Worm (Caenorhabditis elegans): ENCODE measurements around the gene ctsa-3.1.

Gene ctsa-3.1

ce11 chrII:7186117-7186516, 46.5 kb upstream of the ctsa-3.1 start:
- TF ChIP-seq xnd-1 (tag; optimal IDR thresholded peaks at IDR 0.05) (no peak), efl-1 (GFP tag; optimal IDR thresholded peaks at IDR 0.05) (no peak), nfya-2 (GFP tag; IDR thresholded peaks at IDR 0.05) (no peak), ceh-27 (GFP tag; optimal IDR thresholded peaks at IDR 0.05) (no peak), nhr-90 (tag; optimal IDR thresholded peaks at IDR 0.05) (no peak), rcor-1 (GFP tag; IDR thresholded peaks at IDR 0.05) (no peak), ets-4 (GFP tag; optimal IDR thresholded peaks at IDR 0.05) (no peak), egrh-3 (GFP tag; IDR thresholded peaks at IDR 0.05) (no peak), B0019.2 (GFP tag; conservative IDR thresholded peaks at IDR 0.05) (no peak), pha-4 (tag; optimal IDR thresholded peaks at IDR 0.05) (no peak), B0035.1 (tag; optimal IDR thresholded peaks at IDR 0.05) (no peak), Y67H2A.10 (GFP tag; conservative IDR thresholded peaks at IDR 0.05) (no peak), chd-7 (tag; optimal IDR thresholded peaks at IDR 0.05) (no peak), F57A8.1 (GFP tag; optimal IDR thresholded peaks at IDR 0.05) (no peak), cebp-1 (GFP tag; IDR thresholded peaks at IDR 0.05) (no peak), cebp-1 (tag; optimal IDR thresholded peaks at IDR 0.05) (no peak), let-526 (GFP tag; IDR thresholded peaks at IDR 0.05) (no peak)

DNA sequence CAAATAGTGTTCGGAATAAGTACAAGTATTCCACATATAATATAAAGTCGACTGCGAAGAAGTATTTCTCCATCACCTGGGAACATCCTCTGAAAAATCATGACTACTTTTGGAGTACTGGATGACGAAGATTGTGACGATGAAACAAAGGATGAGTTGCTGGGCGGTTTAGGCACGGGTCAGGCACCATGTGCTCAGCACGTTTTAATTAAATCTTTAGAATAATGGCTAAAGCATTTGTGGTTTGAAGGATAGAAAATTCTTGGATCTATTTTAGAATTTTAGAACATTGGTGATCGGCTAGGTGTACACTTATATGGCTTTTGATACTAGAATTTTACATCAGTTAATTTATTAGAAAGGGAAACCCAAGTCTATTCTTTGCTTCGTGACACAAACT, 45.5 kb upstream of the ctsa-3.1 start, which contains the start of gene C27H5.6:
TSS of gene C27H5.6 (minus strand) at position 101 of the 400 bp plus-strand sequence.
- TF ChIP-seq ceh-40 (GFP tag; IDR thresholded peaks at IDR 0.05) (no peak), ceh-91 (GFP tag; IDR thresholded peaks at IDR 0.05) (no peak), egl-18 (GFP tag; IDR thresholded peaks at IDR 0.05) (no peak), madf-8 (GFP tag; conservative IDR thresholded peaks at IDR 0.05) (no peak), atf-7 (tag; optimal IDR thresholded peaks at IDR 0.05) (no peak), B0336.3 (GFP tag; IDR thresholded peaks at IDR 0.05) (no peak), snpc-1.1 (tag; optimal IDR thresholded peaks at IDR 0.05; ENCODE audit: insufficient read depth) (no peak), hmg-1.2 (GFP tag; IDR thresholded peaks at IDR 0.05) (no peak), pha-4 (tag; optimal IDR thresholded peaks at IDR 0.05) (no peak), snpc-1.3 (tag; optimal IDR thresholded peaks at IDR 0.05; ENCODE audit: insufficient read depth) (no peak), ekl-4 (GFP tag; IDR thresholded peaks at IDR 0.05) (no peak), repo-1 (tag; optimal IDR thresholded peaks at IDR 0.05) (no peak), Y53G8AR.9 (GFP tag; conservative IDR thresholded peaks at IDR 0.05) (no peak), akir-1 (GFP tag; optimal IDR thresholded peaks at IDR 0.05) (no peak), mes-4 (tag; optimal IDR thresholded peaks at IDR 0.05) (no peak), ztf-22 (GFP tag; optimal IDR thresholded peaks at IDR 0.05) (no peak), egl-44 (GFP tag; IDR thresholded peaks at IDR 0.05) (no peak), nhr-27 (tag; optimal IDR thresholded peaks at IDR 0.05) (no peak), aptf-2 (GFP tag; conservative IDR thresholded peaks at IDR 0.05) (no peak), nhr-120 (GFP tag; IDR thresholded peaks at IDR 0.05) (no peak)

ce11 chrII:7189120-7189519, 43.5 kb upstream of the ctsa-3.1 start, which contains the start of gene E04F6.4:
TSS of gene E04F6.4 (plus strand) at chrII:7189420.
- no peak for TF ChIP-seq nfya-2 (GFP tag; IDR thresholded peaks at IDR 0.05)
- TF ChIP-seq nhr-80 (tag; optimal IDR thresholded peaks at IDR 0.05) = no peak
- no peak for TF ChIP-seq nhr-120 (GFP tag; IDR thresholded peaks at IDR 0.05)
- TF ChIP-seq zim-3 (tag; optimal IDR thresholded peaks at IDR 0.05) = no peak
- TF ChIP-seq attf-3 (GFP tag; conservative IDR thresholded peaks at IDR 0.05) = no peak
- no peak for TF ChIP-seq Y79H2A.3 (GFP tag; conservative IDR thresholded peaks at IDR 0.05)
- no peak for TF ChIP-seq aptf-3 (GFP tag; IDR thresholded peaks at IDR 0.05)
- TF ChIP-seq egrh-3 (GFP tag; IDR thresholded peaks at IDR 0.05) = no peak
- TF ChIP-seq C06A6.2 (GFP tag; conservative IDR thresholded peaks at IDR 0.05) = no peak
- no peak for TF ChIP-seq lsl-1 (GFP tag; optimal IDR thresholded peaks at IDR 0.05)
- TF ChIP-seq sptf-2 (GFP tag; optimal IDR thresholded peaks at IDR 0.05) = no peak
- no peak for TF ChIP-seq xnd-1 (tag; optimal IDR thresholded peaks at IDR 0.05)
- TF ChIP-seq tbx-9 (tag; optimal IDR thresholded peaks at IDR 0.05; ENCODE audit: borderline replicate concordance) = no peak
- TF ChIP-seq madf-8 (GFP tag; conservative IDR thresholded peaks at IDR 0.05) = no peak
